Fruit fly (Drosophila melanogaster) whole organism, wandering third instar larva: ENCODE results near the gene Col4a1.
A peak's percentile ranks its signal among the peaks of the same experiment; 100 is the strongest.

ENCODE experiments used
- Abd-B ChIP-seq: fragments of >200 bp; optimal IDR thresholded peaks from 2 replicates; lab custom pipeline; 2017; ENCODE audit warnings: missing biosample characterization, missing genetic modification characterization
- CG32264 ChIP-seq: fragments of 200-800 bp; sonication (Bioruptor generic); optimal IDR thresholded peaks from 2 replicates; lab custom pipeline; 2016; ENCODE audit warnings: missing biosample characterization, missing genetic modification characterization
- CG9705 ChIP-seq: fragments of 200-800 bp; sonication (Bioruptor generic); optimal IDR thresholded peaks from 2 replicates; lab custom pipeline; 2018; ENCODE audit warnings: missing biosample characterization, mild to moderate bottlenecking, missing genetic modification characterization
- CrebA ChIP-seq: fragments of 200-800 bp; sonication (Bioruptor generic); optimal IDR thresholded peaks from 2 replicates; lab custom pipeline; 2016; ENCODE audit warnings: missing biosample characterization, mild to moderate bottlenecking, missing genetic modification characterization, borderline replicate concordance
- Dfd ChIP-seq: fragments of >200 bp; optimal IDR thresholded peaks from 2 replicates; lab custom pipeline; 2017; ENCODE audit warnings: missing biosample characterization, missing genetic modification characterization
- Dif ChIP-seq: fragments of 200-275, 200-300 bp; sonication (Bioruptor generic); optimal IDR thresholded peaks from 2 replicates; lab custom pipeline; 2018; ENCODE audit warnings: missing biosample characterization, missing genetic modification characterization; ENCODE audit not compliant: partially characterized antibody
- GATAd ChIP-seq: sonication (Bioruptor generic); optimal IDR thresholded peaks from 2 replicates; lab custom pipeline; 2016; ENCODE audit warnings: missing biosample characterization, missing genetic modification characterization
- HLH106 ChIP-seq: fragments of 200-800 bp; optimal IDR thresholded peaks from 3 replicates; lab custom pipeline; 2019; ENCODE audit warnings: missing biosample characterization, mild to moderate bottlenecking, missing genetic modification characterization, moderate library complexity
- Hnf4 ChIP-seq: fragments of 200-800 bp; sonication (Bioruptor generic); optimal IDR thresholded peaks from 2 replicates; lab custom pipeline; 2016; ENCODE audit warnings: missing biosample characterization, mild to moderate bottlenecking, missing genetic modification characterization
- Hr78 ChIP-seq: fragments of >200 bp; optimal IDR thresholded peaks from 2 replicates; lab custom pipeline; 2017; ENCODE audit warnings: missing biosample characterization, missing genetic modification characterization
- Hr83 ChIP-seq: fragments of 200-300 bp; sonication (Bioruptor generic); optimal IDR thresholded peaks from 2 replicates; lab custom pipeline; 2016; ENCODE audit warnings: missing biosample characterization, mild to moderate bottlenecking, missing genetic modification characterization, moderate library complexity; ENCODE audit not compliant: poor library complexity, severe bottlenecking
- Jra ChIP-seq: sonication (Bioruptor generic); optimal IDR thresholded peaks from 2 replicates; lab custom pipeline; 2016; ENCODE audit warnings: missing biosample characterization, missing genetic modification characterization
- Mio ChIP-seq: sonication (Bioruptor generic); optimal IDR thresholded peaks from 2 replicates; lab custom pipeline; 2016; ENCODE audit warnings: missing biosample characterization, missing genetic modification characterization
- Myc ChIP-seq: fragments of >200 bp; optimal IDR thresholded peaks from 2 replicates; lab custom pipeline; 2017
- N ChIP-seq: fragments of >200 bp; optimal IDR thresholded peaks from 2 replicates; lab custom pipeline; 2018; ENCODE audit warnings: missing biosample characterization, missing external identifiers, missing genetic modification characterization
- OdsH ChIP-seq: fragments of 200-800 bp; sonication (Bioruptor generic); optimal IDR thresholded peaks from 2 replicates; lab custom pipeline; 2016; ENCODE audit warnings: missing biosample characterization, mild to moderate bottlenecking, missing genetic modification characterization
- Rel ChIP-seq, 2 experiments: fragments of 200-800 bp; sonication (Bioruptor generic) in 1 of 2; optimal IDR thresholded peaks; 2 replicates in 1 of 2; 3 replicates in 1 of 2; lab custom pipeline; 2016 to 2019; ENCODE audit warnings: mild to moderate bottlenecking in 2 of 2, missing biosample characterization in 2 of 2, missing genetic modification characterization in 2 of 2, moderate library complexity in 1 of 2
- Sp1 ChIP-seq: fragments of 200-800 bp; sonication (Bioruptor generic); optimal IDR thresholded peaks from 3 replicates; lab custom pipeline; 2019; ENCODE audit warnings: missing biosample characterization, mild to moderate bottlenecking, missing genetic modification characterization, moderate library complexity
- Vsx2 ChIP-seq: fragments of 200-300, 225-300 bp; sonication (Bioruptor generic); optimal IDR thresholded peaks from 2 replicates; lab custom pipeline; 2018; ENCODE audit warnings: missing biosample characterization, missing genetic modification characterization; ENCODE audit not compliant: partially characterized antibody
- br ChIP-seq: fragments of 200-800 bp; sonication (Bioruptor generic); optimal IDR thresholded peaks from 2 replicates; lab custom pipeline; 2016; ENCODE audit warnings: missing biosample characterization, missing genetic modification characterization
- brk ChIP-seq: fragments of 200-800 bp; sonication (Bioruptor generic); optimal IDR thresholded peaks from 2 replicates; lab custom pipeline; 2016; ENCODE audit warnings: missing biosample characterization, mild to moderate bottlenecking, missing genetic modification characterization
- dl ChIP-seq, 2 experiments: fragments of 175-275, 200-275 bp in 1 of 2; fragments of 200-275 bp in 1 of 2; sonication (Bioruptor generic); optimal IDR thresholded peaks; lab custom pipeline; 2018; ENCODE audit warnings: mild to moderate bottlenecking in 2 of 2, missing biosample characterization in 2 of 2, missing genetic modification characterization in 2 of 2, moderate library complexity in 2 of 2; ENCODE audit not compliant: partially characterized antibody in 2 of 2, insufficient read depth in 1 of 2
- dmrt93B ChIP-seq: fragments of 200-800 bp; sonication (Bioruptor generic); optimal IDR thresholded peaks from 2 replicates; lab custom pipeline; 2018; ENCODE audit warnings: missing biosample characterization, mild to moderate bottlenecking, missing genetic modification characterization
- dsf ChIP-seq: sonication (Bioruptor generic); optimal IDR thresholded peaks from 2 replicates; lab custom pipeline; 2016; ENCODE audit warnings: missing biosample characterization, missing genetic modification characterization, borderline replicate concordance
- ey ChIP-seq: fragments of 200-800 bp; sonication (Bioruptor generic); optimal IDR thresholded peaks from 2 replicates; lab custom pipeline; 2016; ENCODE audit warnings: missing biosample characterization, missing genetic modification characterization
- foxo ChIP-seq, 2 experiments: fragments of 200-800 bp; sonication (Bioruptor generic); optimal IDR thresholded peaks; 2 replicates in 1 of 2; 3 replicates in 1 of 2; lab custom pipeline; 2016 to 2017; ENCODE audit warnings: missing biosample characterization in 2 of 2, missing genetic modification characterization in 2 of 2
- fru ChIP-seq: fragments of 200-800 bp; sonication (Bioruptor generic); optimal IDR thresholded peaks from 3 replicates; lab custom pipeline; 2016; ENCODE audit warnings: missing biosample characterization, mild to moderate bottlenecking, missing genetic modification characterization
- h ChIP-seq: fragments of 200-800 bp; sonication (Bioruptor generic); optimal IDR thresholded peaks from 3 replicates; lab custom pipeline; 2016; ENCODE audit warnings: missing biosample characterization, mild to moderate bottlenecking, missing genetic modification characterization
- jim ChIP-seq: fragments of 175-275, 200-325 bp; sonication (Bioruptor generic); optimal IDR thresholded peaks from 2 replicates; lab custom pipeline; 2016; ENCODE audit warnings: missing biosample characterization, mild to moderate bottlenecking, missing genetic modification characterization
- lola ChIP-seq: fragments of >200 bp; optimal IDR thresholded peaks from 2 replicates; lab custom pipeline; 2017; ENCODE audit warnings: missing biosample characterization, missing genetic modification characterization
- pan ChIP-seq: fragments of >200 bp; optimal IDR thresholded peaks from 2 replicates; lab custom pipeline; 2017
- psq ChIP-seq: fragments of 200-800 bp; sonication (Bioruptor generic); optimal IDR thresholded peaks from 3 replicates; lab custom pipeline; 2017; ENCODE audit warnings: missing biosample characterization, mild to moderate bottlenecking, missing genetic modification characterization, moderate library complexity
- rgr ChIP-seq: fragments of 200-800 bp; sonication (Bioruptor generic); optimal IDR thresholded peaks from 3 replicates; lab custom pipeline; 2016; ENCODE audit warnings: missing biosample characterization, mild to moderate bottlenecking, missing genetic modification characterization
- sage ChIP-seq: fragments of 200-800 bp; sonication (Bioruptor generic); optimal IDR thresholded peaks from 2 replicates; lab custom pipeline; 2016; ENCODE audit warnings: missing biosample characterization, mild to moderate bottlenecking, missing genetic modification characterization
- sv ChIP-seq: fragments of 200-800 bp; sonication (Bioruptor generic); optimal IDR thresholded peaks from 3 replicates; lab custom pipeline; 2016; ENCODE audit warnings: missing biosample characterization, missing genetic modification characterization
- tai ChIP-seq: sonication (Bioruptor generic); optimal IDR thresholded peaks from 2 replicates; lab custom pipeline; 2016; ENCODE audit warnings: missing biosample characterization, missing genetic modification characterization
- usp ChIP-seq: fragments of >200 bp; optimal IDR thresholded peaks from 2 replicates; lab custom pipeline; 2017; ENCODE audit warnings: missing biosample characterization, missing genetic modification characterization
- woc ChIP-seq: sonication (Bioruptor generic); optimal IDR thresholded peaks from 2 replicates; lab custom pipeline; 2016; ENCODE audit warnings: missing biosample characterization, mild to moderate bottlenecking, missing genetic modification characterization

The Col4a1 gene

DNA sequence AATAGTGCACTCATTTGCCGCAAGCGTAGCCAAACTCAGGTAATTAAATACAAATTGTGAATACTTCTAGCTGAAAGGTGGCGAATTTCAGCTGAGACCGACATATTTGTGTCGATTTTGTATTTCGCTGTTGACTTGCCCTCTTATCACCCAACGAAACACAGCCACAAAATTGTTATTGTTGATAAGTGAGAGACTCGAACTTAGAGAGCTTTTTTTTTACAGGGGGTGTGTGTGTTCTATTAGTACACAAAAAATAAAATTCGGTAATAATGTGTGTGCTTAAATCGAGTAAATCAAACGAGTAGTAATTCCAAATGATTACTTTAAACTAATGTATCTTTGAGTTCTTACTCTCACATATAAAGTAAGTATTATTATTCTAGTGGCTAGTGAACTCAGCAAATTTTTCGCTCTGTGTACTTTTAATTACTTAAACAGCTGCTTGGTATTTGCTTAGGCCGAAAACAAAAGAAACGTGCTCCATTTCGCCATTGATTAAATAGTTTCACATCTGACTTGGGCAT, 31.6 kb downstream of the Col4a1 start (continued):
- TF ChIP-seq CrebA (GFP tag; lab: Kevin White, UChicago): no peak
- no peak for TF ChIP-seq lola
- TF ChIP-seq Dfd: no peak
- peak; percentile 83 for TF ChIP-seq br (GFP tag; lab: Kevin White, UChicago)
- peak; percentile 82 for TF ChIP-seq Sp1
- TF ChIP-seq rgr (GFP tag; lab: Kevin White, UChicago): peak; percentile 85
- no peak for TF ChIP-seq Rel (GFP tag; optimal IDR thresholded peaks at IDR 0.05; lab: Kevin White, UChicago)
- TF ChIP-seq Rel (tag; optimal IDR thresholded peaks at IDR 0.05; lab: Kevin White, UChicago): peak; percentile 13
- peak; percentile 48 for TF ChIP-seq CG32264

- TF ChIP-seq N (no peak), Dif (GFP tag; lab: Kevin White, UChicago) (peak; percentile 35), usp (GFP tag; lab: Kevin White, UChicago) (no peak)
Observed at dm6 chr2L:5062799-5063404, 33.5 kb downstream of the Col4a1 start.

DNA sequence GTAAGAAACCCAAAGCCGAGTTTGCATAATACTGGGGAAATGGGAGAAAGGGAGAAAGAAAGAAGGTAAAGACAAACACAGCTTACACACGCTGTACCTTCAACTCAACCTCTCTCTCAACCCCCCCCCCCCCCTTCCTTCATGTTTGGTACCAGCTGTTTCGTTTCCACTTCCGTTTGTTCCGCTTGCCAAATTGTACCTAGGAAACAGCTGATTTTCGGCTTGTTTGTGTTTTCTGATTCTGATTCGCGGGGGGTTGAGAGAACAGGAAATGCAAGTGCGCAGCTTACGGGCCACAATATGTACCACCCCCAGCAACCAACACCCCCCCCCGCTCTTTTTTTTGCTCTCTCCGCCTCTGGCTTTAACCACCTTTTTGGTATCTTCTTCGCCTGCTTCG, 34.5 kb downstream of the Col4a1 start:
- TF ChIP-seq N: no peak
- peak; percentile 68 for TF ChIP-seq psq

dm6 chr2L:5070797-5071579, 41.6 kb downstream of the Col4a1 start, which contains the start of gene RpL37A:
Gene RpL37A (plus strand): TSS chr2L:5070957.
- TF ChIP-seq psq (peak; percentile 24), rgr (GFP tag; lab: Kevin White, UChicago) (peak; percentile 89), Jra (GFP tag; lab: Kevin White, UChicago) (peak; percentile 12), br (GFP tag; lab: Kevin White, UChicago) (no peak), Hnf4 (GFP tag; lab: Kevin White, UChicago) (peak; percentile 12), brk (GFP tag; lab: Kevin White, UChicago) (no peak), Dif (GFP tag; lab: Kevin White, UChicago) (peak; percentile 19), Rel (GFP tag; optimal IDR thresholded peaks at IDR 0.05; lab: Kevin White, UChicago) (peak; percentile 66), Rel (tag; optimal IDR thresholded peaks at IDR 0.05; lab: Kevin White, UChicago) (peak; percentile 50), Vsx2 (GFP tag; lab: Kevin White, UChicago) (peak; percentile 38), Abd-B (GFP tag; lab: Kevin White, UChicago) (no peak), CG9705 (peak; percentile 69), Hr78 (GFP tag; lab: Kevin White, UChicago) (no peak), jim (GFP tag; lab: Kevin White, UChicago) (no peak), lola (no peak), dl (GFP tag; optimal IDR thresholded peaks at IDR 0.05; lab: Kevin White, UChicago; ENCODE audit: insufficient read depth in 1 of 2, partially characterized antibody in 2 of 2) (no peak), Mio (GFP tag; lab: Kevin White, UChicago) (no peak), dsf (GFP tag; lab: Kevin White, UChicago) (peak; percentile 12), ey (GFP tag; lab: Kevin White, UChicago) (no peak), Sp1 (peak; percentile 73), dmrt93B (GFP tag; lab: Kevin White, UChicago) (peak; percentile 73), Hr83 (GFP tag; lab: Kevin White, UChicago) (peak; percentile 86), foxo (GFP tag; optimal IDR thresholded peaks at IDR 0.05; lab: Kevin White, UChicago) (peak in 1 of 2 experiments; percentile 62), N (no peak), sv (GFP tag; lab: Kevin White, UChicago) (peak; percentile 82), h (GFP tag; lab: Kevin White, UChicago) (peak; percentile 78), HLH106 (peak; percentile 64), usp (GFP tag; lab: Kevin White, UChicago) (no peak), sage (GFP tag; lab: Kevin White, UChicago) (peak; percentile 73), woc (no peak), GATAd (GFP tag; lab: Kevin White, UChicago) (no peak), fru (GFP tag; lab: Kevin White, UChicago) (peak; percentile 52), CG32264 (peak; percentile 43), Myc (peak; percentile 5), pan (lab: Kevin White, UChicago) (no peak), tai (no peak), CrebA (GFP tag; lab: Kevin White, UChicago) (no peak), OdsH (GFP tag; lab: Kevin White, UChicago) (peak; percentile 31), Dfd (no peak)
- TF ChIP-seq, all 38 proteins: peak for 21
